Fruit fly (Drosophila melanogaster) whole organism, pupa: ENCODE results near the gene kuz.

Source experiments
- CG10348 ChIP-seq: fragments of 200-800 bp; sonication (Bioruptor generic); IDR thresholded peaks from 2 replicates; pipeline ENCODE4 v1.3.6; 2022; ENCODE audit warnings: missing biosample characterization, missing genetic modification characterization
- CG8159 ChIP-seq: fragments of 200-800 bp; sonication (Bioruptor generic); optimal IDR thresholded peaks from 3 replicates; lab custom pipeline; 2018; ENCODE audit warnings: missing biosample characterization, mild to moderate bottlenecking, missing genetic modification characterization, moderate library complexity
- CG8301 ChIP-seq: fragments of 200-800 bp; sonication (Bioruptor generic); optimal IDR thresholded peaks from 2 replicates; lab custom pipeline; 2018; ENCODE audit warnings: missing biosample characterization, mild to moderate bottlenecking, missing genetic modification characterization
- CG9948 ChIP-seq: fragments of 200-800 bp; sonication (Bioruptor generic); optimal IDR thresholded peaks from 2 replicates; lab custom pipeline; 2018; ENCODE audit warnings: missing biosample characterization, mild to moderate bottlenecking, missing genetic modification characterization, moderate library complexity
- D1 ChIP-seq: fragments of 200-800 bp; sonication (Bioruptor generic); optimal IDR thresholded peaks from 2 replicates; lab custom pipeline; 2018; ENCODE audit warnings: missing biosample characterization, mild to moderate bottlenecking, missing genetic modification characterization, moderate library complexity
- EcR ChIP-seq: fragments of 200-800 bp; sonication (Bioruptor generic); optimal IDR thresholded peaks from 3 replicates; lab custom pipeline; 2019; ENCODE audit warnings: missing biosample characterization, missing genetic modification characterization, mild to moderate bottlenecking, moderate library complexity, missing genetic modification reagents
- Snoo ChIP-seq: fragments of 200-800 bp; sonication (Bioruptor generic); optimal IDR thresholded peaks from 3 replicates; lab custom pipeline; 2017; ENCODE audit warnings: missing biosample characterization, mild to moderate bottlenecking, missing genetic modification characterization, inconsistent platforms
- rn ChIP-seq: fragments of 200-800 bp; sonication (Bioruptor generic); IDR thresholded peaks from 2 replicates; pipeline ENCODE4 v1.3.6; 2022; ENCODE audit warnings: missing biosample characterization, missing genetic modification characterization

DNA sequence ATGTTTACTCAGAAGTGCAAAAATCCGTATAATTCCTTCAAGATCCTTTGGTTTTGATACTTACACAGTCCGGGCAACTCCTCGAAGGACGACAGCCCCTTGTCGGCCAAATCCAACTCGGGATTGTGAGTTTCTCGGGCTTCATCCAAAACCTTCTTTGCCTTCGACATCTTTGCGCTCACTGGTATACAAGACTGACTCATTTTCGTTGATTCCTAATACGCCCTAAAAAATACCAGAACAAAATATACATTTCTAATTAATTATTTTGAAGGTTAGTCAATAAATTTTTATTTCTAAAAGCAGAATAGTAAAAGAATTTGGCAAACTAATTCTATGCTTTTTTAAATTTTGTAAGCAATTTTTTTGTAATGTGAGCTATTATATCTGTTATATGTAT, 91.1 kb downstream of the kuz start:
- no peak for TF ChIP-seq CG10348
- TF ChIP-seq EcR = no peak
- TF ChIP-seq rn (GFP tag; lab: Robert Waterston, UW) = no peak
- TF ChIP-seq CG8159 = no peak
- TF ChIP-seq CG8301 = no peak
- TF ChIP-seq Snoo (tag; lab: Kevin White, UChicago) = no peak
- no peak for TF ChIP-seq CG9948 (tag; lab: Kevin White, UChicago)
- no peak for TF ChIP-seq D1 (tag; lab: Kevin White, UChicago)
